Fruit fly (Drosophila melanogaster) Kc167 (cell line): ENCODE results near the gene CG34263.

Source experiments
- h ChIP-seq: fragments of >200 bp; optimal IDR thresholded peaks from 3 replicates; lab custom pipeline; 2018; ENCODE audit warnings: missing external identifiers
- ttk ChIP-seq: sonication (Bioruptor generic); optimal IDR thresholded peaks from 2 replicates; lab custom pipeline; 2017; ENCODE audit warnings: missing external identifiers

DNA sequence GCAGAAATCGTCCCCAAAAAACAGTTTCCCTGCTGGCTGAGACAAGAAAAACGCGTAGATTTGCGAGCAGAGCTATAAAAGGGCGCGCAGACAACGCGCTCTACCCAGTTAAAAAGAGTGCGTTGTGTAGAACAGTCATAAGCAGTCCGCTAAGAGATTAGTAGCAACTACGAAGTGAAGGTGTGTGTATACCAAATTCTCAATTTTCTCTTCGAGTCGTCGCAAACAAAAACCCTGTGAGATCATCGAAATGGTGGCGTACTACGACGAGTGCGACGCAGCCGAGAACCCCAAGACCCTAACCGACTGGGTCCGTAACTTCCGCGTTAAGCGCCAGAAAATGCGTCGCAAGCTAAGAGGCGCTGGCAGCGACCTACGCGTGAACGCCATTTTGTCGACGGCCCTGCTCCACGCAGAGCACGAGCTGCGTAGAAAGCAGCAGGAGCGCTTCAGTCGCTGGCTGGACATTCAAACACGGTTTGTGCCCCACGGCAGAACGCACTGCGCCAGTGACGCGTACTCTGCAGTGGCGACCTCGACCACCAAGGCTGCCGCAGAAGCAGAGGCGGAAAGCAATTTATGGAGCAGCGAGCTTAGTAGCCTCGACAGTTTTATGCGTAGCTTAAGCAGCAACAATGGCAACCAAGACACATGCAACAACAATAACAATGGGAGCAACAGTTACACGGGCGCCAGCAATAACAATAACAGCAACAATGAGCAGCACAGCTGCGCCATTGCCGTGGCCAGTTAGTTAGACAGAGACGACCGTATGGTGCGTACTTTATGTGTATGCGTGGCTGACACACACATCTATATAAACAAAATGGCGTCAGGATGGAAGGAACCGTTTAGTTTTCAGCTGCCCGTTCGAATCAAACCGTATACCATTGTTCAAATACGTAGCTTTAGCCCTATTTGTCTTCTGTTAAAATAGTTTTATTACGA, 41.4 kb downstream of the CG34263 start:
- TF ChIP-seq ttk: no peak
- no peak for TF ChIP-seq h
